2 fruit fly cellular contexts compared by ENCODE assay signal in the genomic region with DNA sequence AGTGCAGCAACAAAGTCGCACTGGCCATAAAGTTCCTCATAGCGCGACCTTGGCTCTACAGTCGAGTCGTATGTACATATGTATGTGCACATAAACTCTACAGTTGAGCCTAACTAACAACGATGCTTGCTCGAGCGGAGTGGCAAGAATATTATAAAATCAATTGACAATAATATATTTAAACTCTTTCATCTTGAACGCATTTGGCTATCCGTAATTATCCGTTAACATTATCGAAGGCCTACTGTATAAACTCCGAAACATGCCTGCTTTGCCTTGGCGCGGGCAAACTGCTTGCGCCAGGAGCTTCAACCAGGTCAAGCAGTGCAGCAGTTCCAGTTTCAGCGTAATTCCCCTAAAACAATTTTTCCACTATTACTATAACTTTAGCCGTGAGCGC.
TF ChIP-seq lines count a peak whose summit lies in the region.

No protein-coding gene starts in this region.

TF ChIP-seq in whole organism, embryonic, 481 proteins besides CTCF, POLR2A, EP300 and RAD21 (continued from another document):
- TF ChIP-seq slbo (GFP tag; IDR thresholded peaks at IDR 0.05; lab: Robert Waterston, UW) (no peak), Ets65A (GFP tag; lab: Kevin White, UChicago) (peak; percentile 76), zfh1 (GFP tag; IDR thresholded peaks at IDR 0.05; lab: Robert Waterston, UW) (peak; percentile 48; the same call in 1 of the 3 replicates), Xrp1 (GFP tag; IDR thresholded peaks at IDR 0.05; lab: Robert Waterston, UW) (peak; percentile 28; the same call in 1 of the 2 replicates), CG8290 (GFP tag; optimal IDR thresholded peaks at IDR 0.05; lab: Kevin White, UChicago) (peak; percentile 49), CG8290 (tag; optimal IDR thresholded peaks at IDR 0.05; lab: Kevin White, UChicago) (no peak), Bteb2 (GFP tag; optimal IDR thresholded peaks at IDR 0.05; lab: Kevin White, UChicago) (no peak), CG9437 (GFP tag; optimal IDR thresholded peaks at IDR 0.05; lab: Kevin White, UChicago) (no peak), Trl (optimal IDR thresholded peaks at IDR 0.05; lab: Kevin White, UChicago) (no peak), Trl (GFP tag; optimal IDR thresholded peaks at IDR 0.05; lab: Kevin White, UChicago) (no peak), gem (tag; optimal IDR thresholded peaks at IDR 0.05; lab: Kevin White, UChicago) (no peak), Med (GFP tag; lab: Kevin White, UChicago) (peak; percentile 66), CG14014 (GFP tag; IDR thresholded peaks at IDR 0.05; lab: Robert Waterston, UW) (no peak), Dref (GFP tag; IDR thresholded peaks at IDR 0.05; lab: Robert Waterston, UW) (no peak), CG15696 (tag; optimal IDR thresholded peaks at IDR 0.05; lab: Kevin White, UChicago) (peak; percentile 24), CG42726 (GFP tag; IDR thresholded peaks at IDR 0.05; lab: Robert Waterston, UW; ENCODE audit: partially characterized antibody) (no peak), mam (GFP tag; optimal IDR thresholded peaks at IDR 0.05; lab: Kevin White, UChicago) (no peak), CG9797 (GFP tag; optimal IDR thresholded peaks at IDR 0.05; lab: Kevin White, UChicago) (no peak), CG31365 (tag; optimal IDR thresholded peaks at IDR 0.05; lab: Kevin White, UChicago) (peak; percentile 72), MTF-1 (GFP tag; optimal IDR thresholded peaks at IDR 0.05; lab: Kevin White, UChicago; ENCODE audit: borderline replicate concordance) (no peak)

TF ChIP-seq in whole organism, prepupa, 60 proteins besides CTCF, POLR2A, EP300 and RAD21 (continued from another document):
- TF ChIP-seq CG11762 (GFP tag; optimal IDR thresholded peaks at IDR 0.05; lab: Kevin White, UChicago; ENCODE audit: insufficient read depth) (no peak), dsx (GFP tag; optimal IDR thresholded peaks at IDR 0.05; lab: Kevin White, UChicago; ENCODE audit: poor library complexity, severe bottlenecking) (no peak), Sox102F (GFP tag; optimal IDR thresholded peaks at IDR 0.05; lab: Kevin White, UChicago) (no peak), Eip78C (GFP tag; lab: Kevin White, UChicago) (peak; percentile 47), eg (GFP tag; IDR thresholded peaks at IDR 0.05; lab: Robert Waterston, UW) (peak; percentile 64; the same call in 2 of the 3 replicates), CG6276 (GFP tag; optimal IDR thresholded peaks at IDR 0.05; lab: Kevin White, UChicago) (no peak), CG10631 (GFP tag; optimal IDR thresholded peaks at IDR 0.05; lab: Kevin White, UChicago) (no peak), pdm3 (GFP tag; optimal IDR thresholded peaks at IDR 0.05; lab: Kevin White, UChicago) (no peak), esn (GFP tag; optimal IDR thresholded peaks at IDR 0.05; lab: Kevin White, UChicago) (no peak), Eip75B (GFP tag; optimal IDR thresholded peaks at IDR 0.05; lab: Kevin White, UChicago) (no peak), CG6792 (GFP tag; optimal IDR thresholded peaks at IDR 0.05; lab: Kevin White, UChicago) (no peak), acj6 (GFP tag; optimal IDR thresholded peaks at IDR 0.05; lab: Kevin White, UChicago) (peak; percentile 14), CG8319 (GFP tag; optimal IDR thresholded peaks at IDR 0.05; lab: Kevin White, UChicago) (no peak), CG11294 (GFP tag; IDR thresholded peaks at IDR 0.05; lab: Robert Waterston, UW) (peak; percentile 74)
